Worm (Caenorhabditis elegans) whole organism, L2 larva: Measurements from ENCODE around the gene F32D8.8.

Experiments
- C34F6.9 ChIP-seq: fragments of 150-350 bp; optimal IDR thresholded peaks from 2 replicates; lab custom pipeline; 2014; ENCODE audit warnings: missing biosample characterization, missing genetic modification characterization
- F13H6.1 ChIP-seq: sonication (generic microtip); optimal IDR thresholded peaks from 2 replicates; lab custom pipeline; 2016; ENCODE audit warnings: missing genetic modification characterization, missing compliant biosample characterization
- R02D3.7 ChIP-seq: fragments of 150-350 bp; optimal IDR thresholded peaks from 2 replicates; lab custom pipeline; 2014; ENCODE audit warnings: missing biosample characterization, missing genetic modification characterization
- Y55F3AM.14 ChIP-seq: fragments of 200-800 bp; sonication (Bioruptor generic); optimal IDR thresholded peaks from 2 replicates; lab custom pipeline; 2018; ENCODE audit warnings: mild to moderate bottlenecking, missing genetic modification characterization, missing compliant biosample characterization
- aly-2 ChIP-seq: fragments of 150-350 bp; optimal IDR thresholded peaks from 2 replicates; lab custom pipeline; 2014; ENCODE audit warnings: missing biosample characterization, missing genetic modification characterization
- ama-1 ChIP-seq: fragments of 150-350 bp; optimal IDR thresholded peaks from 2 replicates; lab custom pipeline; 2018; ENCODE audit warnings: inconsistent platforms
- blmp-1 ChIP-seq: sonication (generic microtip); optimal IDR thresholded peaks from 2 replicates; lab custom pipeline; 2017; ENCODE audit warnings: missing genetic modification characterization, mild to moderate bottlenecking, missing compliant biosample characterization, antibody characterized with exemption, moderate library complexity; ENCODE audit not compliant: insufficient read depth
- ceh-16 ChIP-seq: fragments of 150-350 bp; optimal IDR thresholded peaks from 2 replicates; lab custom pipeline; 2014; ENCODE audit warnings: missing biosample characterization, missing genetic modification characterization
- ceh-82 ChIP-seq: fragments of 150-350 bp; optimal IDR thresholded peaks from 2 replicates; lab custom pipeline; 2014; ENCODE audit warnings: missing biosample characterization, missing genetic modification characterization
- crh-2 ChIP-seq: sonication (generic microtip); optimal IDR thresholded peaks from 2 replicates; lab custom pipeline; 2017; ENCODE audit warnings: missing biosample characterization, missing genetic modification characterization
- egl-27 ChIP-seq: sonication (generic microtip); optimal IDR thresholded peaks from 3 replicates; lab custom pipeline; 2017; ENCODE audit warnings: missing biosample characterization, missing genetic modification reagents, missing genetic modification characterization
- fos-1 ChIP-seq: fragments of 150-350 bp; optimal IDR thresholded peaks from 2 replicates; lab custom pipeline; 2014; ENCODE audit warnings: missing biosample characterization, missing genetic modification characterization
- gmeb-1 ChIP-seq: fragments of 150-350 bp; optimal IDR thresholded peaks from 2 replicates; lab custom pipeline; 2014; ENCODE audit warnings: missing biosample characterization, missing genetic modification characterization
- lin-13 ChIP-seq: fragments of 150-350 bp; optimal IDR thresholded peaks from 2 replicates; lab custom pipeline; 2014; ENCODE audit warnings: missing biosample characterization, missing genetic modification reagents, missing genetic modification characterization
- lin-39 ChIP-seq: fragments of 150-350 bp; optimal IDR thresholded peaks from 2 replicates; lab custom pipeline; 2014; ENCODE audit warnings: missing biosample characterization, missing genetic modification reagents, missing genetic modification characterization
- lsy-2 ChIP-seq, 2 experiments: fragments of 150-350 bp in 1 of 2; sonication (generic microtip) in 1 of 2; optimal IDR thresholded peaks; 2 replicates each; lab custom pipeline; 2014 to 2017; ENCODE audit warnings: missing biosample characterization in 2 of 2, missing genetic modification characterization in 2 of 2
- mab-5 ChIP-seq: fragments of 150-350 bp; optimal IDR thresholded peaks from 2 replicates; lab custom pipeline; 2014; ENCODE audit warnings: missing biosample characterization, missing genetic modification characterization
- mbf-1 ChIP-seq: sonication (generic microtip); optimal IDR thresholded peaks from 2 replicates; lab custom pipeline; 2017; ENCODE audit warnings: missing biosample characterization, missing genetic modification characterization
- mdl-1 ChIP-seq, 2 experiments: fragments of 150-350 bp in 1 of 2; sonication (generic microtip) in 1 of 2; optimal IDR thresholded peaks; 2 replicates each; lab custom pipeline; 2017; ENCODE audit warnings: missing biosample characterization in 2 of 2, missing genetic modification characterization in 2 of 2
- nhr-129 ChIP-seq: fragments of 150-350 bp; optimal IDR thresholded peaks from 2 replicates; lab custom pipeline; 2014; ENCODE audit warnings: missing biosample characterization, missing genetic modification characterization
- nhr-21 ChIP-seq: fragments of 150-350 bp; optimal IDR thresholded peaks from 2 replicates; lab custom pipeline; 2014; ENCODE audit warnings: missing biosample characterization, missing genetic modification characterization
- nhr-23 ChIP-seq: fragments of 150-350 bp; optimal IDR thresholded peaks from 2 replicates; lab custom pipeline; 2014; ENCODE audit warnings: missing biosample characterization, missing genetic modification reagents, missing genetic modification characterization
- nhr-25 ChIP-seq: fragments of 150-350 bp; sonication (generic microtip); optimal IDR thresholded peaks from 3 replicates; lab custom pipeline; 2014; ENCODE audit warnings: missing biosample characterization, missing genetic modification characterization
- nhr-6 ChIP-seq: fragments of 150-350 bp; optimal IDR thresholded peaks from 2 replicates; lab custom pipeline; 2014; ENCODE audit warnings: missing biosample characterization, missing genetic modification characterization
- peb-1 ChIP-seq: fragments of 150-350 bp; optimal IDR thresholded peaks from 2 replicates; lab custom pipeline; 2014; ENCODE audit warnings: missing biosample characterization, missing genetic modification characterization
- sem-4 ChIP-seq: fragments of 150-350 bp; optimal IDR thresholded peaks from 2 replicates; lab custom pipeline; 2014; ENCODE audit warnings: missing biosample characterization, missing genetic modification reagents, missing genetic modification characterization
- skn-1 ChIP-seq: sonication (generic microtip); optimal IDR thresholded peaks from 2 replicates; lab custom pipeline; 2017; ENCODE audit warnings: missing biosample characterization, missing genetic modification characterization
- sma-3 ChIP-seq: sonication (generic microtip); optimal IDR thresholded peaks from 2 replicates; lab custom pipeline; 2016; ENCODE audit warnings: missing genetic modification reagents, missing genetic modification characterization, missing compliant biosample characterization
- sma-9 ChIP-seq, 2 experiments: fragments of 150-350 bp in 1 of 2; sonication (generic microtip) in 1 of 2; optimal IDR thresholded peaks; 2 replicates each; lab custom pipeline; 2014 to 2016; ENCODE audit warnings: missing genetic modification characterization in 2 of 2, mild to moderate bottlenecking in 1 of 2, missing biosample characterization in 1 of 2, missing compliant biosample characterization in 1 of 2, missing genetic modification reagents in 1 of 2, moderate library complexity in 1 of 2
- snpc-4 ChIP-seq: fragments of 150-350 bp; optimal IDR thresholded peaks from 2 replicates; lab custom pipeline; 2014; ENCODE audit warnings: missing biosample characterization, missing genetic modification characterization
- unc-39 ChIP-seq: fragments of 150-350 bp; optimal IDR thresholded peaks from 2 replicates; lab custom pipeline; 2014; ENCODE audit warnings: missing biosample characterization, missing genetic modification characterization
- unc-55 ChIP-seq: fragments of 150-350 bp; sonication (generic microtip); optimal IDR thresholded peaks from 3 replicates; lab custom pipeline; 2014; ENCODE audit warnings: missing biosample characterization, missing genetic modification reagents, missing genetic modification characterization
- unc-62 ChIP-seq: fragments of 150-350 bp; optimal IDR thresholded peaks from 2 replicates; lab custom pipeline; 2014; ENCODE audit warnings: missing biosample characterization, missing genetic modification reagents, missing genetic modification characterization
- zag-1 ChIP-seq: fragments of 150-350 bp; optimal IDR thresholded peaks from 2 replicates; lab custom pipeline; 2014; ENCODE audit warnings: missing biosample characterization, missing genetic modification characterization
- ztf-11 ChIP-seq: sonication (generic microtip); optimal IDR thresholded peaks from 2 replicates; lab custom pipeline; 2017; ENCODE audit warnings: missing biosample characterization, missing genetic modification characterization
- ztf-4 ChIP-seq: fragments of 150-350 bp; optimal IDR thresholded peaks from 2 replicates; lab custom pipeline; 2014; ENCODE audit warnings: missing biosample characterization, missing genetic modification characterization

F32D8.8 gene

ce11 chrV:10902682-10903081 is at the start of gene F32D8.8:
Gene F32D8.8, minus strand, starts transcription at chrV:10902782.
- TF ChIP-seq mab-5 (tag; lab: Kevin White, UChicago) = no peak
- no peak for TF ChIP-seq unc-39 (tag; lab: Kevin White, UChicago)
- no peak for TF ChIP-seq blmp-1
- TF ChIP-seq nhr-6 (tag; lab: Kevin White, UChicago) = no peak
- no peak for TF ChIP-seq unc-62 (GFP tag; lab: Kevin White, UChicago)
- no peak for TF ChIP-seq gmeb-1 (tag; lab: Kevin White, UChicago)
- no peak for TF ChIP-seq nhr-25 (tag; lab: Kevin White, UChicago)
- no peak for TF ChIP-seq R02D3.7 (tag; lab: Kevin White, UChicago)
- no peak for TF ChIP-seq ama-1 (lab: Kevin White, UChicago)
- TF ChIP-seq unc-55 (GFP tag; lab: Kevin White, UChicago) = no peak
- no peak for TF ChIP-seq ceh-82
- no peak for TF ChIP-seq sma-3 (GFP tag; lab: Kevin White, UChicago)
- TF ChIP-seq F13H6.1 (tag; lab: Kevin White, UChicago) = no peak
- no peak for TF ChIP-seq ztf-4

ce11 chrV:10951655-10952278 is 49.2 kb upstream of the F32D8.8 start, which contains the start of gene F17C11.4:
Gene F17C11.4, plus strand, starts transcription at chrV:10951860.
- peak; percentile 70 for TF ChIP-seq sem-4 (tag; lab: Kevin White, UChicago)
- TF ChIP-seq zag-1 = peak; percentile 54
- peak; percentile 49 for TF ChIP-seq egl-27 (tag; lab: Kevin White, UChicago)
- no peak for TF ChIP-seq lin-39 (tag; lab: Kevin White, UChicago)
- peak; percentile 88 for TF ChIP-seq ama-1 (lab: Kevin White, UChicago)
- TF ChIP-seq ceh-16 (tag; lab: Kevin White, UChicago) = no peak
- TF ChIP-seq crh-2 (tag; lab: Kevin White, UChicago) = peak; percentile 57
- TF ChIP-seq nhr-6 (tag; lab: Kevin White, UChicago) = peak; percentile 72
- TF ChIP-seq skn-1 (tag; lab: Kevin White, UChicago) = no peak
- peak; percentile 58 for TF ChIP-seq gmeb-1 (tag; lab: Kevin White, UChicago)
- TF ChIP-seq sma-9 (GFP tag; optimal IDR thresholded peaks at IDR 0.05; lab: Kevin White, UChicago) = peak; percentile 96
- TF ChIP-seq sma-9 (tag; optimal IDR thresholded peaks at IDR 0.05; lab: Kevin White, UChicago) = no peak
- TF ChIP-seq mdl-1 (tag; optimal IDR thresholded peaks at IDR 0.05; lab: Kevin White, UChicago) = peak; percentile 28 to 85
- TF ChIP-seq ztf-4 = peak; percentile 88
- peak; percentile 90 for TF ChIP-seq nhr-25 (tag; lab: Kevin White, UChicago)
- peak; percentile 59 for TF ChIP-seq lin-13 (GFP tag; lab: Kevin White, UChicago)
- peak; percentile 85 for TF ChIP-seq C34F6.9
- TF ChIP-seq peb-1 (tag; lab: Kevin White, UChicago) = no peak
- TF ChIP-seq nhr-21 = peak; percentile 81
- no peak for TF ChIP-seq ceh-82
- peak; percentile 66 for TF ChIP-seq fos-1 (tag; lab: Kevin White, UChicago)
- TF ChIP-seq lsy-2 (tag; optimal IDR thresholded peaks at IDR 0.05; lab: Kevin White, UChicago) = peak in 1 of 2 experiments; percentile 84
- no peak for TF ChIP-seq nhr-23 (tag; lab: Kevin White, UChicago)
- TF ChIP-seq snpc-4 (tag; lab: Kevin White, UChicago) = peak; percentile 48
- peak; percentile 4 for TF ChIP-seq unc-55 (GFP tag; lab: Kevin White, UChicago)
- TF ChIP-seq mbf-1 (tag; lab: Kevin White, UChicago) = no peak
- no peak for TF ChIP-seq unc-62 (GFP tag; lab: Kevin White, UChicago)
- TF ChIP-seq sma-3 (GFP tag; lab: Kevin White, UChicago) = peak; percentile 75
- TF ChIP-seq mab-5 (tag; lab: Kevin White, UChicago) = peak; percentile 39
- TF ChIP-seq blmp-1 = peak; percentile 76
- peak; percentile 96 for TF ChIP-seq nhr-129 (tag; lab: Kevin White, UChicago)
- TF ChIP-seq R02D3.7 (tag; lab: Kevin White, UChicago) = no peak
- peak; percentile 91 for TF ChIP-seq F13H6.1 (tag; lab: Kevin White, UChicago)
- TF ChIP-seq Y55F3AM.14 (GFP tag; lab: Kevin White, UChicago) = peak; percentile 86
- TF ChIP-seq, all 48 proteins: peak for 24

- TF ChIP-seq lsy-2 (tag; optimal IDR thresholded peaks at IDR 0.05; lab: Kevin White, UChicago) (no peak), sma-3 (GFP tag; lab: Kevin White, UChicago) (no peak), unc-62 (GFP tag; lab: Kevin White, UChicago) (no peak), C34F6.9 (no peak), aly-2 (tag; lab: Kevin White, UChicago) (no peak), ztf-11 (tag; lab: Kevin White, UChicago) (no peak)
These were observed 46.9 kb upstream of the F32D8.8 start, which contains the start of gene col-153 for ce11 chrV:10949511-10949910. Gene col-153, plus strand, starts transcription at chrV:10949811.
